Fruit fly (Drosophila melanogaster) whole organism, pupa: ENCODE data around the gene Hr38.
A peak's percentile ranks its signal among the peaks of the same experiment; 100 is the strongest.

Source experiments
- CG10348 ChIP-seq: fragments of 200-800 bp; sonication (Bioruptor generic); IDR thresholded peaks from 2 replicates; pipeline ENCODE4 v1.3.6; 2022; ENCODE audit warnings: missing biosample characterization, missing genetic modification characterization
- CG12605 ChIP-seq: fragments of 200-800 bp; sonication (Bioruptor generic); IDR thresholded peaks from 2 replicates; pipeline ENCODE4 v1.3.6; 2022; ENCODE audit warnings: missing biosample characterization, missing genetic modification characterization
- CG13204 ChIP-seq: fragments of 200-800 bp; sonication (Bioruptor generic); optimal IDR thresholded peaks from 2 replicates; lab custom pipeline; 2018; ENCODE audit warnings: missing biosample characterization, mild to moderate bottlenecking, missing genetic modification characterization, moderate library complexity
- CG14655 ChIP-seq: fragments of 200-800 bp; sonication (Bioruptor generic); optimal IDR thresholded peaks from 3 replicates; lab custom pipeline; 2017; ENCODE audit warnings: mild to moderate bottlenecking, missing biosample characterization, missing genetic modification reagents, missing genetic modification characterization
- CG15710 ChIP-seq: fragments of 200-800 bp; sonication (Bioruptor generic); optimal IDR thresholded peaks from 2 replicates; lab custom pipeline; 2018; ENCODE audit warnings: missing biosample characterization, mild to moderate bottlenecking, missing genetic modification characterization, moderate library complexity
- CG17806 ChIP-seq: fragments of 200-800 bp; sonication (Bioruptor generic); optimal IDR thresholded peaks from 2 replicates; lab custom pipeline; 2018; ENCODE audit warnings: missing biosample characterization, mild to moderate bottlenecking, missing genetic modification characterization, moderate library complexity
- CG32121 ChIP-seq: fragments of 200-800 bp; sonication (Bioruptor generic); IDR thresholded peaks from 2 replicates; pipeline ENCODE4 v1.3.6; 2022; ENCODE audit warnings: missing biosample characterization, missing genetic modification characterization
- CG34367 ChIP-seq: fragments of 200-800 bp; sonication (Bioruptor generic); optimal IDR thresholded peaks from 2 replicates; lab custom pipeline; 2018; ENCODE audit warnings: missing biosample characterization, mild to moderate bottlenecking, missing genetic modification characterization
- CG4496 ChIP-seq: fragments of 200-800 bp; sonication (Bioruptor generic); IDR thresholded peaks from 3 replicates; pipeline ENCODE4 v1.3.6; 2022; ENCODE audit warnings: missing biosample characterization, missing genetic modification characterization
- CG8159 ChIP-seq: fragments of 200-800 bp; sonication (Bioruptor generic); optimal IDR thresholded peaks from 3 replicates; lab custom pipeline; 2018; ENCODE audit warnings: missing biosample characterization, mild to moderate bottlenecking, missing genetic modification characterization, moderate library complexity
- CG8301 ChIP-seq: fragments of 200-800 bp; sonication (Bioruptor generic); optimal IDR thresholded peaks from 2 replicates; lab custom pipeline; 2018; ENCODE audit warnings: missing biosample characterization, mild to moderate bottlenecking, missing genetic modification characterization
- CG9948 ChIP-seq: fragments of 200-800 bp; sonication (Bioruptor generic); optimal IDR thresholded peaks from 2 replicates; lab custom pipeline; 2018; ENCODE audit warnings: missing biosample characterization, mild to moderate bottlenecking, missing genetic modification characterization, moderate library complexity
- D1 ChIP-seq: fragments of 200-800 bp; sonication (Bioruptor generic); optimal IDR thresholded peaks from 2 replicates; lab custom pipeline; 2018; ENCODE audit warnings: missing biosample characterization, mild to moderate bottlenecking, missing genetic modification characterization, moderate library complexity
- EcR ChIP-seq: fragments of 200-800 bp; sonication (Bioruptor generic); optimal IDR thresholded peaks from 3 replicates; lab custom pipeline; 2019; ENCODE audit warnings: missing biosample characterization, missing genetic modification characterization, mild to moderate bottlenecking, moderate library complexity, missing genetic modification reagents
- Ets98B ChIP-seq: fragments of 200-800 bp; sonication (Bioruptor generic); IDR thresholded peaks from 2 replicates; pipeline ENCODE4 v1.3.6; 2022; ENCODE audit warnings: missing biosample characterization, missing genetic modification characterization
- Pif1A ChIP-seq: fragments of 200-800 bp; sonication (Bioruptor generic); optimal IDR thresholded peaks from 3 replicates; lab custom pipeline; 2016; ENCODE audit warnings: missing biosample characterization, missing genetic modification characterization
- Pif1B ChIP-seq: fragments of 200-800 bp; sonication (Bioruptor generic); optimal IDR thresholded peaks from 3 replicates; lab custom pipeline; 2016; ENCODE audit warnings: missing biosample characterization, missing genetic modification characterization
- Snoo ChIP-seq: fragments of 200-800 bp; sonication (Bioruptor generic); optimal IDR thresholded peaks from 3 replicates; lab custom pipeline; 2017; ENCODE audit warnings: missing biosample characterization, mild to moderate bottlenecking, missing genetic modification characterization, inconsistent platforms
- fd96Ca ChIP-seq: fragments of 200-800 bp; sonication (Bioruptor generic); IDR thresholded peaks from 3 replicates; pipeline ENCODE4 v1.3.6; 2022; ENCODE audit warnings: missing biosample characterization, missing genetic modification characterization
- gl ChIP-seq: fragments of 200-800 bp; sonication (Bioruptor generic); optimal IDR thresholded peaks from 2 replicates; lab custom pipeline; 2018; ENCODE audit warnings: missing biosample characterization, mild to moderate bottlenecking, missing genetic modification characterization
- rn ChIP-seq: fragments of 200-800 bp; sonication (Bioruptor generic); IDR thresholded peaks from 2 replicates; pipeline ENCODE4 v1.3.6; 2022; ENCODE audit warnings: missing biosample characterization, missing genetic modification characterization

Hr38 gene

dm6 chr2L:20714468-20715404 is at the start of gene Hr38:
TSS of gene Hr38 (minus strand) at chr2L:20714588.
- TF ChIP-seq CG12605 (peak; percentile 61), Pif1A (GFP tag; lab: Kevin White, UChicago) (no peak), CG4496 (GFP tag; lab: Robert Waterston, UW) (peak; percentile 79), Ets98B (GFP tag; lab: Robert Waterston, UW) (peak; percentile 72; the same call in 1 of the 2 replicates), Pif1B (GFP tag; lab: Kevin White, UChicago) (no peak), CG32121 (GFP tag; lab: Robert Waterston, UW) (peak; percentile 59; the same call in 1 of the 2 replicates), CG34367 (tag; lab: Kevin White, UChicago) (no peak), CG13204 (peak; percentile 67), D1 (tag; lab: Kevin White, UChicago) (no peak), fd96Ca (GFP tag; lab: Robert Waterston, UW) (peak; percentile 46; the same call in 1 of the 3 replicates), Snoo (peak; percentile 16), CG9948 (tag; lab: Kevin White, UChicago) (no peak), EcR (GFP tag; lab: Kevin White, UChicago) (peak; percentile 55)

DNA sequence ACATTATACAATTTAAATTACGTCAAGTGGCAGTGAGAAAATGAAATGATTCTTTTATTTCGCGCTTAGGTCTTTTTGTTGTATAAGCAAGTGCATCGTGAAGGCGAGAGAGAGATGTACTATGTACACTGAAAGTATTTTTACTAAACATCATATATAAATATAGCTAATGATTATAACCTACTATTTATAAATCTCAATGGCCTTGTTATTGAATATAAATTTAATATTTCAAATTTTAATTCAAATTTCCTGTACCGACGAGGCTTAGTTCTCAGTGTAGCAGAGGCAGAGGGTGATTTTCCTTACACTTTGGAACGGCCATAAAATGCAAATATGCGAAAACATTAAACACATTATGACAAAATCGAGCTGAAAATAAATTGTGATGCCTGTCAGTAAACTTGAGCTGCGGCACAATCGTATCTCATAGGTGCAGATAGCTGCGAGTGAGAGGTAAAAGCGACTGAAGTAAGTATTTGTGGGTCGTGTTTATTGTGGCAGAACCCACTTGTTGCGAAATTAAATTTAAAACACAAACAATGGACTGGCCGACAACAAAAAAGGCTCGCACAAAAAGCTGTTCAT is 47.7 kb upstream of the Hr38 start:
- TF ChIP-seq Pif1A (GFP tag; lab: Kevin White, UChicago) (peak; percentile 74), CG12605 (peak; percentile 79), CG15710 (peak; percentile 77), CG32121 (GFP tag; lab: Robert Waterston, UW) (peak; percentile 77), Ets98B (GFP tag; lab: Robert Waterston, UW) (peak; percentile 65), CG13204 (no peak), CG17806 (tag; lab: Kevin White, UChicago) (peak; percentile 72), CG4496 (GFP tag; lab: Robert Waterston, UW) (peak; percentile 76), rn (0 out of 2 replicates have a peak, but pooled peaks have one; percentile 44), CG34367 (tag; lab: Kevin White, UChicago) (peak; percentile 49), CG8301 (tag; lab: Kevin White, UChicago) (peak; percentile 62), CG14655 (GFP tag; lab: Kevin White, UChicago) (peak; percentile 73), fd96Ca (GFP tag; lab: Robert Waterston, UW) (peak; percentile 35; the same call in 1 of the 3 replicates), CG9948 (tag; lab: Kevin White, UChicago) (peak; percentile 75), CG10348 (GFP tag; lab: Robert Waterston, UW) (no peak), Pif1B (GFP tag; lab: Kevin White, UChicago) (peak; percentile 73), CG8159 (peak; percentile 83), gl (tag; lab: Kevin White, UChicago) (peak; percentile 28), EcR (GFP tag; lab: Kevin White, UChicago) (no peak), D1 (tag; lab: Kevin White, UChicago) (no peak), Snoo (peak; percentile 78)
- TF ChIP-seq, all 21 proteins: peak for 17

dm6 chr2L:20760956-20761355 is 46.6 kb upstream of the Hr38 start:
- no peak for TF ChIP-seq CG9948 (tag; lab: Kevin White, UChicago)
- no peak for TF ChIP-seq CG8301 (tag; lab: Kevin White, UChicago)
- no peak for TF ChIP-seq EcR (GFP tag; lab: Kevin White, UChicago)
- no peak for TF ChIP-seq CG17806 (tag; lab: Kevin White, UChicago)
- TF ChIP-seq Snoo, result no peak
- TF ChIP-seq CG32121 (GFP tag; lab: Robert Waterston, UW), result no peak
- no peak for TF ChIP-seq gl (tag; lab: Kevin White, UChicago)
- no peak for TF ChIP-seq CG12605
- TF ChIP-seq CG34367 (tag; lab: Kevin White, UChicago), result no peak
- no peak for TF ChIP-seq D1 (tag; lab: Kevin White, UChicago)
- no peak for TF ChIP-seq fd96Ca (GFP tag; lab: Robert Waterston, UW)
- TF ChIP-seq rn, result no peak
- no peak for TF ChIP-seq CG14655 (GFP tag; lab: Kevin White, UChicago)

dm6 chr2L:20759809-20760485 is 45.6 kb upstream of the Hr38 start:
- TF ChIP-seq CG15710 (peak; percentile 7), CG10348 (GFP tag; lab: Robert Waterston, UW) (no peak), CG12605 (no peak), CG34367 (tag; lab: Kevin White, UChicago) (no peak), CG32121 (GFP tag; lab: Robert Waterston, UW) (no peak), CG13204 (no peak), Pif1A (GFP tag; lab: Kevin White, UChicago) (no peak), rn (no peak), CG17806 (tag; lab: Kevin White, UChicago) (peak; percentile 3), CG4496 (GFP tag; lab: Robert Waterston, UW) (no peak), EcR (GFP tag; lab: Kevin White, UChicago) (no peak), CG8301 (tag; lab: Kevin White, UChicago) (peak; percentile 33), D1 (tag; lab: Kevin White, UChicago) (no peak), Ets98B (GFP tag; lab: Robert Waterston, UW) (no peak), CG14655 (GFP tag; lab: Kevin White, UChicago) (peak; percentile 8), CG8159 (peak; percentile 16), CG9948 (tag; lab: Kevin White, UChicago) (no peak), Snoo (peak; percentile 60), fd96Ca (GFP tag; lab: Robert Waterston, UW) (no peak)
